Worm (Caenorhabditis elegans): Measurements from ENCODE around the gene B0244.9.

Gene B0244.9

ce11 chrIII:5680141-5680540, 50.7 kb downstream of the B0244.9 start, which contains the start of gene pst-2:
pst-2 (plus strand) TSS chrIII:5680433.
- TF ChIP-seq rnt-1 (tag; optimal IDR thresholded peaks at IDR 0.05), result no peak
- no peak for TF ChIP-seq ztf-4 (tag; optimal IDR thresholded peaks at IDR 0.05)
- TF ChIP-seq unc-62 (GFP tag; optimal IDR thresholded peaks at IDR 0.05), result no peak
- TF ChIP-seq sup-37 (GFP tag; optimal IDR thresholded peaks at IDR 0.05), result no peak
- peak; percentile 2 for TF ChIP-seq blmp-1 (tag; optimal IDR thresholded peaks at IDR 0.05)
- TF ChIP-seq pax-3 (tag; optimal IDR thresholded peaks at IDR 0.05), result no peak
- no peak for TF ChIP-seq zag-1 (tag; optimal IDR thresholded peaks at IDR 0.05)
- TF ChIP-seq irx-1 (tag; optimal IDR thresholded peaks at IDR 0.05), result no peak
- no peak for TF ChIP-seq hlh-17 (GFP tag; optimal IDR thresholded peaks at IDR 0.05; ENCODE audit: borderline replicate concordance)
- TF ChIP-seq nhr-28 (tag; optimal IDR thresholded peaks at IDR 0.05), result no peak
- TF ChIP-seq zip-4 (GFP tag; optimal IDR thresholded peaks at IDR 0.05), result no peak
- TF ChIP-seq nhr-47 (tag; optimal IDR thresholded peaks at IDR 0.05), result peak; percentile 14
- TF ChIP-seq nhr-19 (GFP tag; conservative IDR thresholded peaks at IDR 0.05), result no peak
- no peak for TF ChIP-seq ceh-63 (GFP tag; optimal IDR thresholded peaks at IDR 0.05)
- TF ChIP-seq pqm-1 (tag; optimal IDR thresholded peaks at IDR 0.05), result no peak
- no peak for TF ChIP-seq unc-130 (tag; optimal IDR thresholded peaks at IDR 0.05)
- no peak for TF ChIP-seq C04F5.9 (tag; optimal IDR thresholded peaks at IDR 0.05)
- no peak for TF ChIP-seq unc-86 (tag; optimal IDR thresholded peaks at IDR 0.05)
- peak in 1 of 2 experiments; percentile 7 for TF ChIP-seq lsy-2 (tag; optimal IDR thresholded peaks at IDR 0.05)
- TF ChIP-seq sox-4 (tag; optimal IDR thresholded peaks at IDR 0.05), result no peak
- no peak for TF ChIP-seq efl-1 (optimal IDR thresholded peaks at IDR 0.05)
- TF ChIP-seq efl-1 (GFP tag; optimal IDR thresholded peaks at IDR 0.05 in 1 of 2), result no peak
- no peak for TF ChIP-seq nhr-71 (tag; optimal IDR thresholded peaks at IDR 0.05)
- TF ChIP-seq grh-1 (GFP tag; IDR thresholded peaks at IDR 0.05), result no peak
- no peak for TF ChIP-seq aha-1 (tag; optimal IDR thresholded peaks at IDR 0.05)
- no peak for TF ChIP-seq nhr-12 (tag; optimal IDR thresholded peaks at IDR 0.05)
- TF ChIP-seq C16A3.4 (tag; optimal IDR thresholded peaks at IDR 0.05), result no peak
